Comparison of ENCODE assay signal across 5 fruit fly cellular contexts in the genomic region with DNA sequence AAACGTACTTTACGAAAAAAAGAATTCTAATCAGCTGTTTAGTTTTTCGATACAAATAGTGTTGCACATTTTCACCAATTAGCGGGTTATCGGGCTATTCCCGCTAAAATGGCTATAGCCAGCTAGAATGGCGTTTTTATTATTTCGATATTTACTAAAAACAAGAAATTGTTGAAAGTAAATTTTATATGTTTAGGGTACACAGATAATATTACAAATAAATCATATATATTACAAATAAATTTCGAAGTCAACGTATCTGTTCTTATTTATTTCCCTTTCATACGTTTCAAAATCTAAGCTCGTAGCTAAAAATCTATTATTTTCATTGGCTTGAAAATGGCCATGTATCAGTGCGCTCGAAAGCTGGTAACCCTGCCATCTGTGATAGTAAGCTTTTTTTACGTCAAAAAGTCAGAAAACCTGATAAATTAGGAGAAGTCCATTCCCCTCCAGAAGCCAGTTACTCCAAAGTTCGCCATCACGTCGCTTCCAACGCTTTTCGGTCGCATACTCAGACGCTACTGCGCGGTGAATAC.
TF ChIP-seq lines count a peak whose summit lies in the region.

TSS of gene CG7382 (minus strand) at position 51 of the 539 bp plus-strand sequence.
TSS of gene cl (plus strand) at position 290 of the 539 bp plus-strand sequence.

- no peak for TF ChIP-seq CTCF in whole organism, embryonic (GFP tag; optimal IDR thresholded peaks at IDR 0.05; lab: Kevin White, UChicago)

TF ChIP-seq in whole organism, adult, 20 proteins besides CTCF, POLR2A, EP300 and RAD21:
- TF ChIP-seq pad (GFP tag; optimal IDR thresholded peaks at IDR 0.05; lab: Kevin White, UChicago) (peak; percentile 99), CG33017 (tag; optimal IDR thresholded peaks at IDR 0.05; lab: Kevin White, UChicago) (no peak), CG12768 (GFP tag; optimal IDR thresholded peaks at IDR 0.05; lab: Kevin White, UChicago) (no peak), CG7101 (tag; optimal IDR thresholded peaks at IDR 0.05; lab: Kevin White, UChicago) (peak; percentile 21), Clk (GFP tag; optimal IDR thresholded peaks at IDR 0.05; lab: Kevin White, UChicago) (no peak), CG11617 (GFP tag; optimal IDR thresholded peaks at IDR 0.05; lab: Kevin White, UChicago) (peak; percentile 24), ovo (GFP tag; optimal IDR thresholded peaks at IDR 0.05; lab: Kevin White, UChicago) (peak; percentile 53), toe (GFP tag; optimal IDR thresholded peaks at IDR 0.05; lab: Kevin White, UChicago) (peak; percentile 69), CG14711 (tag; optimal IDR thresholded peaks at IDR 0.05; lab: Kevin White, UChicago) (peak; percentile 92), cic (GFP tag; optimal IDR thresholded peaks at IDR 0.05; lab: Kevin White, UChicago) (peak; percentile 15), CG7045 (GFP tag; optimal IDR thresholded peaks at IDR 0.05; lab: Kevin White, UChicago) (peak; percentile 36), Mnt (GFP tag; optimal IDR thresholded peaks at IDR 0.05; lab: Kevin White, UChicago) (no peak), tj (GFP tag; optimal IDR thresholded peaks at IDR 0.05; lab: Kevin White, UChicago) (peak; percentile 82), cnc (optimal IDR thresholded peaks at IDR 0.05; lab: Kevin White, UChicago) (no peak)

TF ChIP-seq in whole organism, embryonic, 481 proteins besides CTCF, POLR2A, EP300 and RAD21 (continues in another document):
- no peak for TF ChIP-seq vnd (GFP tag; IDR thresholded peaks at IDR 0.05; lab: Robert Waterston, UW; ENCODE audit: partially characterized antibody)
- peak; percentile 91 for TF ChIP-seq Ets65A (GFP tag; lab: Kevin White, UChicago)
- peak; percentile 50 for TF ChIP-seq pzg (GFP tag; optimal IDR thresholded peaks at IDR 0.05; lab: Kevin White, UChicago)
- peak; percentile 35 for TF ChIP-seq Dek (tag; optimal IDR thresholded peaks at IDR 0.05; lab: Kevin White, UChicago)
- TF ChIP-seq CG1024 (GFP tag; IDR thresholded peaks at IDR 0.05; lab: Robert Waterston, UW), result no peak
- no peak for TF ChIP-seq CG12769 (tag; optimal IDR thresholded peaks at IDR 0.05; lab: Kevin White, UChicago)
- peak; percentile 22; the same call in 1 of the 2 replicates for TF ChIP-seq E2f2 (GFP tag; IDR thresholded peaks at IDR 0.05; lab: Robert Waterston, UW)
- TF ChIP-seq Xrp1 (GFP tag; IDR thresholded peaks at IDR 0.05; lab: Robert Waterston, UW), result no peak
- TF ChIP-seq CG15073 (GFP tag; optimal IDR thresholded peaks at IDR 0.05; lab: Kevin White, UChicago), result no peak
- TF ChIP-seq CG14860 (GFP tag; IDR thresholded peaks at IDR 0.05; lab: Robert Waterston, UW; ENCODE audit: partially characterized antibody), result no peak
- TF ChIP-seq fd96Cb (tag; optimal IDR thresholded peaks at IDR 0.05; lab: Kevin White, UChicago), result peak; percentile 11
- peak; percentile 42 for TF ChIP-seq zen (tag; optimal IDR thresholded peaks at IDR 0.05; lab: Kevin White, UChicago)
- TF ChIP-seq MTF-1 (GFP tag; optimal IDR thresholded peaks at IDR 0.05; lab: Kevin White, UChicago; ENCODE audit: borderline replicate concordance), result no peak
- no peak for TF ChIP-seq CG6254 (GFP tag; optimal IDR thresholded peaks at IDR 0.05; lab: Kevin White, UChicago)
- TF ChIP-seq CG10979 (tag; optimal IDR thresholded peaks at IDR 0.05; lab: Kevin White, UChicago), result peak; percentile 24
- no peak for TF ChIP-seq emc (GFP tag; optimal IDR thresholded peaks at IDR 0.05; lab: Kevin White, UChicago)
- TF ChIP-seq CG34224 (GFP tag; IDR thresholded peaks at IDR 0.05; lab: Robert Waterston, UW; ENCODE audit: partially characterized antibody), result no peak

TF ChIP-seq in whole organism, prepupa, 60 proteins besides CTCF, POLR2A, EP300 and RAD21 (continues in another document):
- peak; percentile 2 for TF ChIP-seq dsx (GFP tag; optimal IDR thresholded peaks at IDR 0.05; lab: Kevin White, UChicago; ENCODE audit: poor library complexity, severe bottlenecking)
- peak; percentile 7 for TF ChIP-seq esn (GFP tag; optimal IDR thresholded peaks at IDR 0.05; lab: Kevin White, UChicago)
- TF ChIP-seq OdsH (GFP tag; optimal IDR thresholded peaks at IDR 0.05; lab: Kevin White, UChicago), result peak; percentile 31
- no peak for TF ChIP-seq CG9139 (GFP tag; optimal IDR thresholded peaks at IDR 0.05; lab: Kevin White, UChicago)
- TF ChIP-seq acj6 (GFP tag; optimal IDR thresholded peaks at IDR 0.05; lab: Kevin White, UChicago), result peak; percentile 53
- no peak for TF ChIP-seq Sox102F (GFP tag; optimal IDR thresholded peaks at IDR 0.05; lab: Kevin White, UChicago)
- TF ChIP-seq topi (GFP tag; optimal IDR thresholded peaks at IDR 0.05; lab: Kevin White, UChicago), result peak; percentile 17
- TF ChIP-seq Lpt (GFP tag; optimal IDR thresholded peaks at IDR 0.05; lab: Kevin White, UChicago), result no peak
- TF ChIP-seq CG10631 (GFP tag; optimal IDR thresholded peaks at IDR 0.05; lab: Kevin White, UChicago), result peak; percentile 38
- peak; percentile 44 for TF ChIP-seq CG32006 (GFP tag; optimal IDR thresholded peaks at IDR 0.05; lab: Kevin White, UChicago)
- no peak for TF ChIP-seq Hr38 (GFP tag; optimal IDR thresholded peaks at IDR 0.05; lab: Kevin White, UChicago)
- no peak for TF ChIP-seq CG8319 (GFP tag; optimal IDR thresholded peaks at IDR 0.05; lab: Kevin White, UChicago)
- TF ChIP-seq CG6854 (GFP tag; optimal IDR thresholded peaks at IDR 0.05; lab: Kevin White, UChicago), result no peak
- TF ChIP-seq ss (GFP tag; optimal IDR thresholded peaks at IDR 0.05; lab: Kevin White, UChicago), result peak in 1 of 2 experiments; percentile 30
- no peak for TF ChIP-seq vri (GFP tag; optimal IDR thresholded peaks at IDR 0.05; lab: Kevin White, UChicago)
- TF ChIP-seq CG31627 (GFP tag; optimal IDR thresholded peaks at IDR 0.05; lab: Kevin White, UChicago), result peak; percentile 16
- peak; percentile 48 for TF ChIP-seq achi (GFP tag; optimal IDR thresholded peaks at IDR 0.05; lab: Kevin White, UChicago)
- TF ChIP-seq Gug (GFP tag; IDR thresholded peaks at IDR 0.05; lab: Robert Waterston, UW), result no peak

TF ChIP-seq in whole organism, pupa, 21 proteins besides CTCF, POLR2A, EP300 and RAD21:
- TF ChIP-seq EcR (GFP tag; optimal IDR thresholded peaks at IDR 0.05; lab: Kevin White, UChicago) (peak; percentile 75), CG10348 (GFP tag; IDR thresholded peaks at IDR 0.05; lab: Robert Waterston, UW) (no peak), CG17806 (tag; optimal IDR thresholded peaks at IDR 0.05; lab: Kevin White, UChicago) (peak; percentile 20), CG4496 (GFP tag; IDR thresholded peaks at IDR 0.05; lab: Robert Waterston, UW) (0 out of 3 replicates have a peak, but pooled peaks have one; percentile 34), Pif1B (GFP tag; optimal IDR thresholded peaks at IDR 0.05; lab: Kevin White, UChicago) (no peak), CG8159 (tag; optimal IDR thresholded peaks at IDR 0.05; lab: Kevin White, UChicago) (peak; percentile 56), gl (tag; optimal IDR thresholded peaks at IDR 0.05; lab: Kevin White, UChicago) (no peak), CG15710 (tag; optimal IDR thresholded peaks at IDR 0.05; lab: Kevin White, UChicago) (peak; percentile 31), CG9948 (tag; optimal IDR thresholded peaks at IDR 0.05; lab: Kevin White, UChicago) (peak; percentile 12)

TF ChIP-seq in whole organism, wandering third instar larva, 38 proteins besides CTCF, POLR2A, EP300 and RAD21 (continues in another document):
- TF ChIP-seq Vsx2 (GFP tag; optimal IDR thresholded peaks at IDR 0.05; lab: Kevin White, UChicago; ENCODE audit: partially characterized antibody), result no peak
- peak; percentile 19 for TF ChIP-seq psq (GFP tag; optimal IDR thresholded peaks at IDR 0.05; lab: Kevin White, UChicago)
- no peak for TF ChIP-seq pan (optimal IDR thresholded peaks at IDR 0.05; lab: Kevin White, UChicago)
- no peak for TF ChIP-seq Dfd (GFP tag; optimal IDR thresholded peaks at IDR 0.05; lab: Kevin White, UChicago)
- TF ChIP-seq CG32264 (GFP tag; optimal IDR thresholded peaks at IDR 0.05; lab: Kevin White, UChicago), result no peak
- TF ChIP-seq lola (GFP tag; optimal IDR thresholded peaks at IDR 0.05; lab: Kevin White, UChicago), result no peak
- no peak for TF ChIP-seq Mio (GFP tag; optimal IDR thresholded peaks at IDR 0.05; lab: Kevin White, UChicago)
- TF ChIP-seq CG9705 (GFP tag; optimal IDR thresholded peaks at IDR 0.05; lab: Kevin White, UChicago), result peak; percentile 20
- peak; percentile 99 for TF ChIP-seq Myc (optimal IDR thresholded peaks at IDR 0.05; lab: Kevin White, UChicago)
- peak; percentile 12 for TF ChIP-seq rgr (GFP tag; optimal IDR thresholded peaks at IDR 0.05; lab: Kevin White, UChicago)
- TF ChIP-seq dl (GFP tag; optimal IDR thresholded peaks at IDR 0.05; lab: Kevin White, UChicago; ENCODE audit: insufficient read depth in 1 of 2, partially characterized antibody in 2 of 2), result no peak
- no peak for TF ChIP-seq N (GFP tag; optimal IDR thresholded peaks at IDR 0.05; lab: Kevin White, UChicago)
- TF ChIP-seq HLH106 (tag; optimal IDR thresholded peaks at IDR 0.05; lab: Kevin White, UChicago), result peak; percentile 71
- TF ChIP-seq fru (GFP tag; optimal IDR thresholded peaks at IDR 0.05; lab: Kevin White, UChicago), result peak; percentile 12
- TF ChIP-seq CrebA (GFP tag; optimal IDR thresholded peaks at IDR 0.05; lab: Kevin White, UChicago; ENCODE audit: borderline replicate concordance), result no peak
- no peak for TF ChIP-seq Jra (GFP tag; optimal IDR thresholded peaks at IDR 0.05; lab: Kevin White, UChicago)
- no peak for TF ChIP-seq Hnf4 (GFP tag; optimal IDR thresholded peaks at IDR 0.05; lab: Kevin White, UChicago)
- peak; percentile 30 for TF ChIP-seq Sp1 (GFP tag; optimal IDR thresholded peaks at IDR 0.05; lab: Kevin White, UChicago)
- TF ChIP-seq dsf (GFP tag; optimal IDR thresholded peaks at IDR 0.05; lab: Kevin White, UChicago; ENCODE audit: borderline replicate concordance), result no peak
- peak in 1 of 2 experiments; percentile 64 for TF ChIP-seq foxo (GFP tag; optimal IDR thresholded peaks at IDR 0.05; lab: Kevin White, UChicago)
- no peak for TF ChIP-seq usp (GFP tag; optimal IDR thresholded peaks at IDR 0.05; lab: Kevin White, UChicago)
- TF ChIP-seq Hr83 (GFP tag; optimal IDR thresholded peaks at IDR 0.05; lab: Kevin White, UChicago; ENCODE audit: poor library complexity, severe bottlenecking), result no peak
- TF ChIP-seq Dif (GFP tag; optimal IDR thresholded peaks at IDR 0.05; lab: Kevin White, UChicago; ENCODE audit: partially characterized antibody), result no peak
- TF ChIP-seq br (GFP tag; optimal IDR thresholded peaks at IDR 0.05; lab: Kevin White, UChicago), result no peak
- TF ChIP-seq sv (GFP tag; optimal IDR thresholded peaks at IDR 0.05; lab: Kevin White, UChicago), result no peak
- no peak for TF ChIP-seq woc (GFP tag; optimal IDR thresholded peaks at IDR 0.05; lab: Kevin White, UChicago)
- TF ChIP-seq Rel (GFP tag; optimal IDR thresholded peaks at IDR 0.05; lab: Kevin White, UChicago), result no peak
- peak; percentile 56 for TF ChIP-seq Rel (tag; optimal IDR thresholded peaks at IDR 0.05; lab: Kevin White, UChicago)
- TF ChIP-seq sage (GFP tag; optimal IDR thresholded peaks at IDR 0.05; lab: Kevin White, UChicago), result no peak
- TF ChIP-seq dmrt93B (GFP tag; optimal IDR thresholded peaks at IDR 0.05; lab: Kevin White, UChicago), result peak; percentile 44
- TF ChIP-seq jim (GFP tag; optimal IDR thresholded peaks at IDR 0.05; lab: Kevin White, UChicago), result no peak
